Fruit fly (Drosophila melanogaster) whole organism, embryonic: ENCODE results near the gene Gr89a.
A peak's percentile ranks its signal among the peaks of the same experiment; 100 is the strongest.

Experiments
- Atf3 ChIP-seq: fragments of 200-800 bp; sonication (Bioruptor generic); optimal IDR thresholded peaks from 3 replicates; lab custom pipeline; 2016; ENCODE audit warnings: missing biosample characterization, missing genetic modification characterization
- Bteb2 ChIP-seq: fragments of 200-800 bp; sonication (Bioruptor generic); optimal IDR thresholded peaks from 2 replicates; lab custom pipeline; 2016; ENCODE audit warnings: missing biosample characterization, missing genetic modification characterization
- CG11247 ChIP-seq: fragments of 200-800 bp; sonication (Bioruptor generic); IDR thresholded peaks from 2 replicates; pipeline ENCODE4 v1.3.6; 2022; ENCODE audit warnings: missing biosample characterization, missing genetic modification characterization
- CG14014 ChIP-seq: fragments of 200-800 bp; sonication (Bioruptor generic); IDR thresholded peaks from 2 replicates; pipeline ENCODE4 v1.3.6; 2022; ENCODE audit warnings: missing biosample characterization, missing genetic modification characterization
- CG14710 ChIP-seq: fragments of 200-800 bp; sonication (Bioruptor generic); optimal IDR thresholded peaks from 3 replicates; lab custom pipeline; 2019; ENCODE audit warnings: missing biosample characterization, mild to moderate bottlenecking, missing genetic modification characterization, moderate library complexity
- CG1603 ChIP-seq: fragments of 200-800 bp; sonication (Bioruptor generic); optimal IDR thresholded peaks from 2 replicates; lab custom pipeline; 2019; ENCODE audit warnings: missing biosample characterization, mild to moderate bottlenecking, missing genetic modification characterization, moderate library complexity
- CG18011 ChIP-seq: fragments of 200-800 bp; sonication (Bioruptor generic); optimal IDR thresholded peaks from 2 replicates; lab custom pipeline; 2017; ENCODE audit warnings: missing biosample characterization, missing genetic modification characterization, mild to moderate bottlenecking, moderate library complexity, missing genotype
- CG18599 ChIP-seq: fragments of 200-800 bp; sonication (Bioruptor generic); optimal IDR thresholded peaks from 3 replicates; lab custom pipeline; 2017; ENCODE audit warnings: missing biosample characterization, missing genetic modification characterization, mild to moderate bottlenecking, moderate library complexity, missing genetic modification reagents
- CG2678 ChIP-seq: fragments of 200-800 bp; sonication (Bioruptor generic); optimal IDR thresholded peaks from 3 replicates; lab custom pipeline; 2019; ENCODE audit warnings: missing biosample characterization, mild to moderate bottlenecking, missing genetic modification characterization, moderate library complexity
- CG31365 ChIP-seq: fragments of 200-800 bp; sonication (Bioruptor generic); optimal IDR thresholded peaks from 2 replicates; lab custom pipeline; 2018; ENCODE audit warnings: missing biosample characterization, mild to moderate bottlenecking, missing genetic modification characterization
- CG5953 ChIP-seq: fragments of 200-800 bp; sonication (Bioruptor generic); IDR thresholded peaks from 2 replicates; pipeline ENCODE4 v1.3.6; 2022; ENCODE audit warnings: missing biosample characterization, missing genetic modification characterization
- CG6175 ChIP-seq: fragments of 200-800 bp; sonication (Bioruptor generic); IDR thresholded peaks from 3 replicates; pipeline ENCODE4 v1.3.6; 2022; ENCODE audit warnings: missing biosample characterization, missing genetic modification characterization
- CG6272 ChIP-seq: fragments of 200-800 bp; sonication (Bioruptor generic); IDR thresholded peaks from 2 replicates; pipeline ENCODE4 v1.3.6; 2022; ENCODE audit warnings: missing biosample characterization, missing genetic modification characterization
- CG8924 ChIP-seq: fragments of 200-800 bp; optimal IDR thresholded peaks from 3 replicates; lab custom pipeline; 2019; ENCODE audit warnings: missing biosample characterization, mild to moderate bottlenecking, missing genetic modification characterization, moderate library complexity
- Drgx ChIP-seq: fragments of 200-800 bp; sonication (Bioruptor generic); IDR thresholded peaks from 2 replicates; pipeline ENCODE4 v1.3.6; 2022; ENCODE audit warnings: missing biosample characterization, missing genetic modification characterization
- H15 ChIP-seq: fragments of 200-800 bp; sonication (Bioruptor generic); IDR thresholded peaks from 3 replicates; pipeline ENCODE4 v1.3.6; 2022; ENCODE audit warnings: missing biosample characterization, missing genetic modification characterization
- H2.0 ChIP-seq: fragments of 200-800 bp; sonication (Bioruptor generic); IDR thresholded peaks from 2 replicates; pipeline ENCODE4 v1.3.6; 2022; ENCODE audit warnings: missing biosample characterization, missing genetic modification characterization
- Hmx ChIP-seq: fragments of 200-800 bp; sonication (Bioruptor generic); optimal IDR thresholded peaks from 2 replicates; lab custom pipeline; 2016; ENCODE audit warnings: missing biosample characterization, missing genetic modification characterization
- Lim3 ChIP-seq: fragments of 200-800 bp; sonication (Bioruptor generic); IDR thresholded peaks from 2 replicates; pipeline ENCODE4 v1.3.6; 2022; ENCODE audit warnings: missing biosample characterization, missing genetic modification characterization
- NFAT ChIP-seq: fragments of 200-800 bp; sonication (Bioruptor generic); IDR thresholded peaks from 2 replicates; pipeline ENCODE4 v1.3.6; 2022; ENCODE audit warnings: missing biosample characterization, missing genetic modification characterization
- Pdp1 ChIP-seq, 2 experiments: fragments of 200-800 bp; sonication (Bioruptor generic); optimal IDR thresholded peaks; 3 replicates each; lab custom pipeline; 2016; ENCODE audit warnings: missing biosample characterization in 2 of 2, missing genetic modification characterization in 2 of 2, mild to moderate bottlenecking in 1 of 2, moderate library complexity in 1 of 2
- Sin3A ChIP-seq: fragments of >200 bp; optimal IDR thresholded peaks from 2 replicates; lab custom pipeline; 2018
- Ssrp ChIP-seq: fragments of 200-800 bp; sonication (Bioruptor generic); optimal IDR thresholded peaks from 2 replicates; lab custom pipeline; 2018; ENCODE audit warnings: missing biosample characterization, mild to moderate bottlenecking, missing genetic modification characterization, moderate library complexity
- Trl ChIP-seq, 3 experiments: fragments of >200 bp in 2 of 3; fragments of 200-800 bp in 1 of 3; sonication (Bioruptor generic) in 1 of 3; optimal IDR thresholded peaks; 2 replicates in 1 of 3; 3 replicates in 2 of 3; lab custom pipeline; 2016 to 2017; ENCODE audit warnings: missing biosample characterization in 1 of 3, missing genetic modification characterization in 1 of 3
- bigmax ChIP-seq: fragments of 200-800 bp; sonication (Bioruptor generic); optimal IDR thresholded peaks from 2 replicates; lab custom pipeline; 2018; ENCODE audit warnings: missing biosample characterization, mild to moderate bottlenecking, missing genetic modification characterization
- cg ChIP-seq: fragments of 200-800 bp; sonication (Bioruptor generic); optimal IDR thresholded peaks from 3 replicates; lab custom pipeline; 2019; ENCODE audit warnings: missing biosample characterization, mild to moderate bottlenecking, missing genetic modification characterization, moderate library complexity
- dmrt11E ChIP-seq: fragments of 200-800 bp; sonication (Bioruptor generic); optimal IDR thresholded peaks from 3 replicates; lab custom pipeline; 2018; ENCODE audit warnings: missing biosample characterization, mild to moderate bottlenecking, missing genetic modification characterization, moderate library complexity
- dysf ChIP-seq: fragments of 200-800 bp; sonication (Bioruptor generic); IDR thresholded peaks from 3 replicates; pipeline ENCODE4 v1.3.6; 2022; ENCODE audit warnings: missing biosample characterization, missing genetic modification characterization
- gem ChIP-seq: fragments of 200-800 bp; sonication (Bioruptor generic); optimal IDR thresholded peaks from 2 replicates; lab custom pipeline; 2019; ENCODE audit warnings: missing biosample characterization, mild to moderate bottlenecking, missing genetic modification characterization, moderate library complexity
- grn ChIP-seq: fragments of 200-800 bp; sonication (Bioruptor generic); optimal IDR thresholded peaks from 3 replicates; lab custom pipeline; 2017; ENCODE audit warnings: missing biosample characterization, missing genetic modification characterization
- inv ChIP-seq: fragments of 200-800 bp; sonication (Bioruptor generic); IDR thresholded peaks from 2 replicates; pipeline ENCODE4 v1.3.6; 2022; ENCODE audit warnings: missing biosample characterization, missing genetic modification characterization; ENCODE audit not compliant: partially characterized antibody
- kni ChIP-seq: fragments of 200-800 bp; sonication (Bioruptor generic); optimal IDR thresholded peaks from 3 replicates; lab custom pipeline; 2017; ENCODE audit warnings: mild to moderate bottlenecking, missing biosample characterization, missing genetic modification reagents, missing genetic modification characterization
- lmd ChIP-seq: fragments of 200-800 bp; sonication (Bioruptor generic); IDR thresholded peaks from 2 replicates; pipeline ENCODE4 v1.3.6; 2022; ENCODE audit warnings: missing biosample characterization, missing genetic modification characterization
- pan ChIP-seq, 4 experiments: fragments of >200 bp in 3 of 4; fragments of 200-800 bp in 1 of 4; sonication (Bioruptor generic) in 1 of 4; optimal IDR thresholded peaks in 3 of 4; IDR thresholded peaks in 1 of 4; 2 replicates each; pipeline versions ENCODE4 v1.3.6 to Lab custom; 2017 to 2022; ENCODE audit warnings: missing biosample characterization in 2 of 4, missing genetic modification characterization in 2 of 4, mixed read lengths in 1 of 4
- pho ChIP-seq: fragments of 200-800 bp; sonication (Bioruptor generic); optimal IDR thresholded peaks from 2 replicates; lab custom pipeline; 2016; ENCODE audit warnings: missing biosample characterization, missing genetic modification characterization
- pros ChIP-seq: fragments of 200-800 bp; sonication (Bioruptor generic); optimal IDR thresholded peaks from 3 replicates; lab custom pipeline; 2019; ENCODE audit warnings: missing biosample characterization, mild to moderate bottlenecking, missing genetic modification characterization, moderate library complexity
- schlank ChIP-seq: fragments of 200-800 bp; sonication (Bioruptor generic); optimal IDR thresholded peaks from 2 replicates; lab custom pipeline; 2018; ENCODE audit warnings: missing biosample characterization, mild to moderate bottlenecking, missing genetic modification characterization
- sd ChIP-seq: fragments of 200-800 bp; sonication (Bioruptor generic); optimal IDR thresholded peaks from 3 replicates; lab custom pipeline; 2018; ENCODE audit warnings: missing biosample characterization, mild to moderate bottlenecking, missing genetic modification characterization, moderate library complexity
- stc ChIP-seq: fragments of 200-800 bp; sonication (Bioruptor generic); IDR thresholded peaks from 2 replicates; pipeline ENCODE4 v1.3.6; 2022; ENCODE audit warnings: missing biosample characterization, missing genetic modification characterization
- tx ChIP-seq: fragments of 200-800 bp; sonication (Bioruptor generic); optimal IDR thresholded peaks from 2 replicates; lab custom pipeline; 2016; ENCODE audit warnings: missing biosample characterization, missing genetic modification characterization

Gene Gr89a

dm6 chr3R:16452954-16453587 lies 45.7 kb downstream of the Gr89a start (continued):
- no peak for TF ChIP-seq Bteb2 (GFP tag; lab: Kevin White, UChicago)
- no peak for TF ChIP-seq CG1603 (tag; lab: Kevin White, UChicago)
- TF ChIP-seq dmrt11E (tag; lab: Kevin White, UChicago), result no peak
- no peak for TF ChIP-seq sd (tag; lab: Kevin White, UChicago)
- no peak for TF ChIP-seq CG2678
- TF ChIP-seq grn (GFP tag; lab: Kevin White, UChicago), result peak; percentile 16
- peak; percentile 8 for TF ChIP-seq kni (GFP tag; lab: Kevin White, UChicago)
- TF ChIP-seq Sin3A (lab: Kevin White, UChicago), result peak; percentile 31
- no peak for TF ChIP-seq CG11247 (GFP tag; lab: Robert Waterston, UW)
- TF ChIP-seq CG18599 (GFP tag; lab: Kevin White, UChicago), result no peak
- TF ChIP-seq pho (GFP tag; lab: Kevin White, UChicago), result no peak
- TF ChIP-seq Trl (optimal IDR thresholded peaks at IDR 0.05; lab: Kevin White, UChicago), result peak; percentile 84 to 85
- TF ChIP-seq Trl (GFP tag; optimal IDR thresholded peaks at IDR 0.05; lab: Kevin White, UChicago), result no peak
- no peak for TF ChIP-seq Atf3 (GFP tag; lab: Kevin White, UChicago)
- TF ChIP-seq Hmx (GFP tag; lab: Kevin White, UChicago), result no peak
- no peak for TF ChIP-seq H2.0 (GFP tag; lab: Robert Waterston, UW)
- TF ChIP-seq schlank, result no peak
- TF ChIP-seq bigmax (GFP tag; lab: Kevin White, UChicago), result no peak
- peak; percentile 97 for TF ChIP-seq pros (GFP tag; lab: Kevin White, UChicago)
- TF ChIP-seq CG14014 (GFP tag; lab: Robert Waterston, UW), result no peak
- no peak for TF ChIP-seq Ssrp (tag; lab: Kevin White, UChicago)
- TF ChIP-seq CG14710 (tag; lab: Kevin White, UChicago), result no peak
- TF ChIP-seq Lim3 (GFP tag; lab: Robert Waterston, UW), result no peak
- TF ChIP-seq stc (GFP tag; lab: Robert Waterston, UW), result no peak
- no peak for TF ChIP-seq lmd
- TF ChIP-seq CG6272 (GFP tag; lab: Robert Waterston, UW), result no peak
- no peak for TF ChIP-seq gem (tag; lab: Kevin White, UChicago)
- TF ChIP-seq CG5953 (GFP tag; lab: Robert Waterston, UW), result no peak
- no peak for TF ChIP-seq tx (GFP tag; lab: Kevin White, UChicago)
- no peak for TF ChIP-seq NFAT (GFP tag; lab: Robert Waterston, UW)
- no peak for TF ChIP-seq CG18011 (GFP tag; lab: Kevin White, UChicago)
- no peak for TF ChIP-seq Drgx (GFP tag; lab: Robert Waterston, UW)
- no peak for TF ChIP-seq pan (optimal IDR thresholded peaks at IDR 0.05; lab: Kevin White, UChicago)
- no peak for TF ChIP-seq pan (GFP tag; optimal IDR thresholded peaks at IDR 0.05 in 1 of 2, IDR thresholded peaks at IDR 0.05 in 1 of 2)
- no peak for TF ChIP-seq dysf (GFP tag; lab: Robert Waterston, UW)
- TF ChIP-seq inv, result no peak
- peak; percentile 96 for TF ChIP-seq cg (GFP tag; lab: Kevin White, UChicago)
- peak; percentile 13 for TF ChIP-seq CG8924 (tag; lab: Kevin White, UChicago)
- TF ChIP-seq Pdp1 (GFP tag; optimal IDR thresholded peaks at IDR 0.05; lab: Kevin White, UChicago), result peak in 1 of 2 experiments; percentile 56
- TF ChIP-seq CG6175 (GFP tag; lab: Robert Waterston, UW), result no peak
- TF ChIP-seq H15 (GFP tag; lab: Robert Waterston, UW), result no peak
- no peak for TF ChIP-seq CG31365
